Worm (Caenorhabditis elegans) whole organism, mixed stage, embryonic: ENCODE measurements around the gene Y53F4B.1.

ENCODE experiments used
- blmp-1 ChIP-seq: fragments of 150-350 bp; optimal IDR thresholded peaks from 2 replicates; lab custom pipeline; 2014; ENCODE audit warnings: missing biosample characterization, missing genetic modification characterization
- ces-1 ChIP-seq: fragments of 150-350 bp; optimal IDR thresholded peaks from 2 replicates; lab custom pipeline; 2014; ENCODE audit warnings: missing biosample characterization, missing genetic modification reagents, missing genetic modification characterization
- drap-1 ChIP-seq: fragments of 200-800 bp; sonication (Bioruptor generic); optimal IDR thresholded peaks from 3 replicates; lab custom pipeline; 2018; ENCODE audit warnings: mild to moderate bottlenecking, missing genetic modification characterization, missing compliant biosample characterization
- elt-1 ChIP-seq: sonication (generic microtip); optimal IDR thresholded peaks from 2 replicates; lab custom pipeline; 2017; ENCODE audit warnings: missing genetic modification characterization, mild to moderate bottlenecking, missing compliant biosample characterization, antibody characterized with exemption, moderate library complexity, borderline replicate concordance; ENCODE audit not compliant: insufficient read depth
- elt-3 ChIP-seq: fragments of 150-350 bp; optimal IDR thresholded peaks from 2 replicates; lab custom pipeline; 2014; ENCODE audit warnings: missing biosample characterization, missing genetic modification characterization
- lsy-2 ChIP-seq: fragments of 150-350 bp; optimal IDR thresholded peaks from 2 replicates; lab custom pipeline; 2014; ENCODE audit warnings: missing biosample characterization, missing genetic modification characterization
- nhr-76 ChIP-seq: sonication (generic microtip); optimal IDR thresholded peaks from 2 replicates; lab custom pipeline; 2017; ENCODE audit warnings: missing biosample characterization, missing genetic modification characterization
- snpc-4 ChIP-seq: fragments of 150-350 bp; optimal IDR thresholded peaks from 2 replicates; lab custom pipeline; 2014; ENCODE audit warnings: missing biosample characterization, missing genetic modification characterization
- unc-62 ChIP-seq: fragments of 150-350 bp; optimal IDR thresholded peaks from 2 replicates; lab custom pipeline; 2014; ENCODE audit warnings: missing biosample characterization, missing genetic modification reagents, missing genetic modification characterization
- zip-8 ChIP-seq: fragments of 150-350 bp; optimal IDR thresholded peaks from 2 replicates; lab custom pipeline; 2014; ENCODE audit warnings: missing biosample characterization, missing genetic modification characterization
- ztf-11 ChIP-seq: fragments of 150-350 bp; optimal IDR thresholded peaks from 2 replicates; lab custom pipeline; 2014; ENCODE audit warnings: missing biosample characterization, missing genetic modification characterization

ce11 chrII:14952464-14953064, 5.4 kb downstream of the Y53F4B.1 start:
- no peak for TF ChIP-seq elt-3 (tag; lab: Kevin White, UChicago)
- TF ChIP-seq nhr-76, result no peak
- no peak for TF ChIP-seq zip-8 (tag; lab: Kevin White, UChicago)
- no peak for TF ChIP-seq drap-1 (GFP tag; lab: Kevin White, UChicago)
- no peak for TF ChIP-seq elt-1 (tag; lab: Kevin White, UChicago)
- TF ChIP-seq ztf-11 (tag; lab: Kevin White, UChicago), result no peak
- TF ChIP-seq blmp-1 (tag; lab: Kevin White, UChicago), result no peak
- no peak for TF ChIP-seq unc-62 (GFP tag; lab: Kevin White, UChicago)
- TF ChIP-seq lsy-2 (tag; lab: Kevin White, UChicago), result no peak
- TF ChIP-seq ces-1, result no peak
- TF ChIP-seq snpc-4 (tag; lab: Kevin White, UChicago), result no peak
